Worm (Caenorhabditis elegans): ENCODE measurements around the gene gtf-2E2.

Gene gtf-2E2

ce11 chrII:11542958-11543357 is 663 bp upstream of the gtf-2E2 start:
- peak; percentile 38 for TF ChIP-seq hmg-4 (GFP tag; optimal IDR thresholded peaks at IDR 0.05)
- no peak for TF ChIP-seq sea-1 (GFP tag; conservative IDR thresholded peaks at IDR 0.05)
- TF ChIP-seq scrt-1 (GFP tag; IDR thresholded peaks at IDR 0.05), result 0 out of 2 replicates have a peak, but pooled peaks have one; percentile 12

ce11 chrII:11538741-11539140 is 3.6 kb downstream of the gtf-2E2 start, which contains the start of gene Y62F5A.9:
Gene Y62F5A.9 (minus strand): TSS chrII:11538841.
- TF ChIP-seq ceh-36 (tag; optimal IDR thresholded peaks at IDR 0.05), result no peak
- TF ChIP-seq ceh-13 (GFP tag; optimal IDR thresholded peaks at IDR 0.05), result no peak
- no peak for TF ChIP-seq scrt-1 (GFP tag; IDR thresholded peaks at IDR 0.05)
- TF ChIP-seq hnd-1 (tag; optimal IDR thresholded peaks at IDR 0.05), result no peak
- TF ChIP-seq sea-1 (GFP tag; conservative IDR thresholded peaks at IDR 0.05), result no peak
- no peak for TF ChIP-seq pes-1 (GFP tag; IDR thresholded peaks at IDR 0.05)
- TF ChIP-seq hmbx-1 (tag; optimal IDR thresholded peaks at IDR 0.05), result no peak
- TF ChIP-seq aly-1 (tag; optimal IDR thresholded peaks at IDR 0.05), result no peak
- no peak for TF ChIP-seq tbx-37 (GFP tag; conservative IDR thresholded peaks at IDR 0.05)
- TF ChIP-seq ets-7 (tag; optimal IDR thresholded peaks at IDR 0.05), result no peak
- TF ChIP-seq F13C5.2 (tag; optimal IDR thresholded peaks at IDR 0.05), result no peak
- no peak for TF ChIP-seq B0310.2 (tag; optimal IDR thresholded peaks at IDR 0.05)
- TF ChIP-seq flt-1 (GFP tag; IDR thresholded peaks at IDR 0.05), result no peak
- TF ChIP-seq hmg-4 (GFP tag; optimal IDR thresholded peaks at IDR 0.05), result no peak
- no peak for TF ChIP-seq tra-4 (tag; optimal IDR thresholded peaks at IDR 0.05)
- TF ChIP-seq tbx-11 (GFP tag; IDR thresholded peaks at IDR 0.05), result no peak
- TF ChIP-seq ama-1 (optimal IDR thresholded peaks at IDR 0.05), result no peak

- no peak for TF ChIP-seq aly-1 (tag; optimal IDR thresholded peaks at IDR 0.05)
- TF ChIP-seq ets-7 (tag; optimal IDR thresholded peaks at IDR 0.05), result no peak
- TF ChIP-seq hmbx-1 (tag; optimal IDR thresholded peaks at IDR 0.05), result peak; percentile 66
- peak; percentile 46; the same call in 1 of the 2 replicates for TF ChIP-seq sea-1 (GFP tag; conservative IDR thresholded peaks at IDR 0.05)
- TF ChIP-seq ceh-36 (tag; optimal IDR thresholded peaks at IDR 0.05), result peak; percentile 32
- TF ChIP-seq B0310.2 (tag; optimal IDR thresholded peaks at IDR 0.05), result peak; percentile 76
- peak; percentile 98 for TF ChIP-seq ama-1 (optimal IDR thresholded peaks at IDR 0.05)
- TF ChIP-seq hnd-1 (tag; optimal IDR thresholded peaks at IDR 0.05), result no peak
- peak; percentile 9; the same call in 1 of the 2 replicates for TF ChIP-seq flt-1 (GFP tag; IDR thresholded peaks at IDR 0.05)
- peak; percentile 69 for TF ChIP-seq hmg-4 (GFP tag; optimal IDR thresholded peaks at IDR 0.05)
- TF ChIP-seq scrt-1 (GFP tag; IDR thresholded peaks at IDR 0.05), result no peak
- no peak for TF ChIP-seq F13C5.2 (tag; optimal IDR thresholded peaks at IDR 0.05)
- peak; percentile 71 for TF ChIP-seq pes-1 (GFP tag; IDR thresholded peaks at IDR 0.05)
- TF ChIP-seq tbx-37 (GFP tag; conservative IDR thresholded peaks at IDR 0.05), result no peak
These were observed 4.7 kb downstream of the gtf-2E2 start for ce11 chrII:11537606-11538016.

- TF ChIP-seq tbx-37 (GFP tag; conservative IDR thresholded peaks at IDR 0.05) (no peak), hmg-4 (GFP tag; optimal IDR thresholded peaks at IDR 0.05) (peak; percentile 43), ets-7 (tag; optimal IDR thresholded peaks at IDR 0.05) (peak; percentile 33), ceh-13 (GFP tag; optimal IDR thresholded peaks at IDR 0.05) (no peak), pes-1 (GFP tag; IDR thresholded peaks at IDR 0.05) (no peak; the same call in 1 of the 2 replicates), tra-4 (tag; optimal IDR thresholded peaks at IDR 0.05) (no peak), ceh-36 (tag; optimal IDR thresholded peaks at IDR 0.05) (no peak)
These were observed 5.2 kb downstream of the gtf-2E2 start for ce11 chrII:11537115-11537514.

- TF ChIP-seq hnd-1 (tag; optimal IDR thresholded peaks at IDR 0.05) (no peak), hmg-4 (GFP tag; optimal IDR thresholded peaks at IDR 0.05) (no peak), ama-1 (optimal IDR thresholded peaks at IDR 0.05) (no peak), tbx-11 (GFP tag; IDR thresholded peaks at IDR 0.05) (no peak), pes-1 (GFP tag; IDR thresholded peaks at IDR 0.05) (no peak), sea-1 (GFP tag; conservative IDR thresholded peaks at IDR 0.05) (no peak), B0310.2 (tag; optimal IDR thresholded peaks at IDR 0.05) (no peak), tbx-37 (GFP tag; conservative IDR thresholded peaks at IDR 0.05) (no peak), aly-1 (tag; optimal IDR thresholded peaks at IDR 0.05) (no peak), F13C5.2 (tag; optimal IDR thresholded peaks at IDR 0.05) (no peak), hmbx-1 (tag; optimal IDR thresholded peaks at IDR 0.05) (no peak), ceh-13 (GFP tag; optimal IDR thresholded peaks at IDR 0.05) (no peak)
These were observed 5.8 kb downstream of the gtf-2E2 start for ce11 chrII:11536505-11536904.

- TF ChIP-seq tbx-11 (GFP tag; IDR thresholded peaks at IDR 0.05) (no peak), aly-1 (tag; optimal IDR thresholded peaks at IDR 0.05) (no peak), hmg-4 (GFP tag; optimal IDR thresholded peaks at IDR 0.05) (no peak), ama-1 (optimal IDR thresholded peaks at IDR 0.05) (no peak), ceh-13 (GFP tag; optimal IDR thresholded peaks at IDR 0.05) (no peak), B0310.2 (tag; optimal IDR thresholded peaks at IDR 0.05) (no peak), tra-4 (tag; optimal IDR thresholded peaks at IDR 0.05) (no peak), hnd-1 (tag; optimal IDR thresholded peaks at IDR 0.05) (no peak), sea-1 (GFP tag; conservative IDR thresholded peaks at IDR 0.05) (no peak), ets-7 (tag; optimal IDR thresholded peaks at IDR 0.05) (no peak), F13C5.2 (tag; optimal IDR thresholded peaks at IDR 0.05) (no peak), flt-1 (GFP tag; IDR thresholded peaks at IDR 0.05) (no peak), pes-1 (GFP tag; IDR thresholded peaks at IDR 0.05) (no peak), hmbx-1 (tag; optimal IDR thresholded peaks at IDR 0.05) (no peak), ceh-36 (tag; optimal IDR thresholded peaks at IDR 0.05) (no peak), tbx-37 (GFP tag; conservative IDR thresholded peaks at IDR 0.05) (no peak), scrt-1 (GFP tag; IDR thresholded peaks at IDR 0.05) (no peak)
These were observed 6.4 kb downstream of the gtf-2E2 start for ce11 chrII:11535924-11536323.

ce11 chrII:11535429-11535828 is 6.9 kb downstream of the gtf-2E2 start:
- TF ChIP-seq pes-1 (GFP tag; IDR thresholded peaks at IDR 0.05) (0 out of 2 replicates have a peak, but pooled peaks have one; percentile 7), flt-1 (GFP tag; IDR thresholded peaks at IDR 0.05) (peak; percentile 35; the same call in 1 of the 2 replicates), ets-7 (tag; optimal IDR thresholded peaks at IDR 0.05) (no peak), B0310.2 (tag; optimal IDR thresholded peaks at IDR 0.05) (no peak), ceh-36 (tag; optimal IDR thresholded peaks at IDR 0.05) (peak; percentile 11), tbx-37 (GFP tag; conservative IDR thresholded peaks at IDR 0.05) (0 out of 2 replicates have a peak, but pooled peaks have one; percentile 4), sea-1 (GFP tag; conservative IDR thresholded peaks at IDR 0.05) (peak; percentile 56; the same call in 1 of the 2 replicates), hmg-4 (GFP tag; optimal IDR thresholded peaks at IDR 0.05) (peak; percentile 74), hnd-1 (tag; optimal IDR thresholded peaks at IDR 0.05) (no peak)
